Worm (Caenorhabditis elegans) whole organism, L4 larva: ENCODE data around the gene fbxb-71.

ENCODE experiments used
- nhr-10 ChIP-seq: fragments of 150-350 bp; optimal IDR thresholded peaks from 2 replicates; lab custom pipeline; 2014; ENCODE audit warnings: missing biosample characterization, missing genetic modification characterization
- nhr-237 ChIP-seq: sonication (generic microtip); optimal IDR thresholded peaks from 2 replicates; lab custom pipeline; 2017; ENCODE audit warnings: missing biosample characterization, missing genetic modification characterization
- pha-4 ChIP-seq, 2 experiments: fragments of 150-350 bp in 1 of 2; fragments of 200-800 bp in 1 of 2; sonication (Bioruptor generic) in 1 of 2; IDR thresholded peaks in 1 of 2; optimal IDR thresholded peaks in 1 of 2; 2 replicates each; pipeline versions ENCODE4 v1.3.6 to Lab custom; 2014 to 2022; ENCODE audit warnings: missing genetic modification characterization in 2 of 2, missing genetic modification reagents in 2 of 2, missing biosample characterization in 1 of 2, missing compliant biosample characterization in 1 of 2
- tra-1 ChIP-seq: fragments of 200-800 bp; sonication (Bioruptor generic); IDR thresholded peaks from 2 replicates; pipeline ENCODE4 v1.3.6; 2022; ENCODE audit warnings: missing genetic modification reagents, missing genetic modification characterization, missing compliant biosample characterization
- unc-62 ChIP-seq, 3 experiments: fragments of 150-350 bp in 1 of 3; sonication (generic microtip); optimal IDR thresholded peaks in 2 of 3; peaks in 1 of 3; 1 replicate in 1 of 3; 2 replicates in 2 of 3; lab custom pipeline; 2014 to 2017; ENCODE audit warnings: missing biosample characterization in 3 of 3, missing genetic modification characterization in 3 of 3, missing genetic modification reagents in 3 of 3, missing genotype in 1 of 3
- ztf-11 ChIP-seq: fragments of 150-350 bp; optimal IDR thresholded peaks from 2 replicates; lab custom pipeline; 2014; ENCODE audit warnings: missing biosample characterization, missing genetic modification characterization

DNA sequence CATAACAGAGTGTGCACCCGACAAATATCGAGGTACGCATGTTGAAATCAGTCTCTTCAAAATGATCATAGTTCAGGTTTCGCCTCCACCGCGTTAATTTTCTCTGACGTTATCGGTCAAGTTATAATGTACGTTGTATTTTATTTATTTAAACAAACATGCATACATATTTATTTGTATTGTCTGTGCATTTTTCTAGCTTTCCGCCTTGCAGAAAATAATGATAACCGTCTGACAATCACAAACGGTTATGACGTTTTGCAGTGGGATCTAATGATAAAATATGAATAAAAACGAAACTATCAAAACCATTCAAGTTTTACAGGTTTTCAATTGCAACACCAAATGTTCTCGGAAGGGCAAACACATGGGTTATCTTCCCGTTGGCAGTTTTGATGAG, 20.5 kb downstream of the fbxb-71 start:
- TF ChIP-seq pha-4 (GFP tag; IDR thresholded peaks at IDR 0.05; lab: Robert Waterston, UW) (no peak), pha-4 (tag; optimal IDR thresholded peaks at IDR 0.05; lab: Kevin White, UChicago) (no peak), ztf-11 (no peak), unc-62 (GFP tag; optimal IDR thresholded peaks at IDR 0.05 in 1 of 2; lab: Kevin White, UChicago) (no peak), unc-62 (tag; optimal IDR thresholded peaks at IDR 0.05; lab: Kevin White, UChicago) (no peak), nhr-10 (no peak), nhr-237 (tag; lab: Kevin White, UChicago) (no peak), tra-1 (no peak)
